Fruit fly (Drosophila melanogaster) whole organism, embryonic: Measurements from ENCODE around the gene CG14427.

Experiments
- Asciz ChIP-seq: fragments of 200-800 bp; sonication (Bioruptor generic); optimal IDR thresholded peaks from 2 replicates; lab custom pipeline; 2017; ENCODE audit warnings: missing biosample characterization, mild to moderate bottlenecking, missing genetic modification characterization, missing genetic modification reagents
- B-H2 ChIP-seq: fragments of 200-800 bp; sonication (Bioruptor generic); optimal IDR thresholded peaks from 2 replicates; lab custom pipeline; 2018; ENCODE audit warnings: missing biosample characterization, mild to moderate bottlenecking, missing genetic modification characterization
- Bdp1 ChIP-seq: fragments of 200-800 bp; sonication (Bioruptor generic); optimal IDR thresholded peaks from 3 replicates; lab custom pipeline; 2016; ENCODE audit warnings: missing biosample characterization, missing genetic modification characterization
- CG12659 ChIP-seq: fragments of 200-800 bp; sonication (Bioruptor generic); optimal IDR thresholded peaks from 3 replicates; lab custom pipeline; 2017; ENCODE audit warnings: mild to moderate bottlenecking, missing biosample characterization, missing genetic modification reagents, missing genetic modification characterization
- CG13894 ChIP-seq: fragments of 200-800 bp; sonication (Bioruptor generic); optimal IDR thresholded peaks from 3 replicates; lab custom pipeline; 2018; ENCODE audit warnings: missing biosample characterization, mild to moderate bottlenecking, missing genetic modification characterization, moderate library complexity
- CG17385 ChIP-seq: fragments of 200-800 bp; sonication (Bioruptor generic); optimal IDR thresholded peaks from 3 replicates; lab custom pipeline; 2018; ENCODE audit warnings: missing biosample characterization, mild to moderate bottlenecking, missing genetic modification characterization
- CG2889 ChIP-seq: fragments of 200-800 bp; sonication (Bioruptor generic); IDR thresholded peaks from 3 replicates; pipeline ENCODE4 v1.3.6; 2022; ENCODE audit warnings: missing biosample characterization, missing genetic modification characterization
- CG3407 ChIP-seq: fragments of 200-800 bp; sonication (Bioruptor generic); optimal IDR thresholded peaks from 2 replicates; lab custom pipeline; 2018; ENCODE audit warnings: missing biosample characterization, mild to moderate bottlenecking, missing genetic modification characterization
- CG8290 ChIP-seq, 3 experiments: fragments of 200-800 bp; sonication (Bioruptor generic); optimal IDR thresholded peaks; 2 replicates each; lab custom pipeline; 2016 to 2019; ENCODE audit warnings: missing biosample characterization in 3 of 3, missing genetic modification characterization in 3 of 3, mild to moderate bottlenecking in 2 of 3, moderate library complexity in 1 of 3
- CG9727 ChIP-seq: fragments of 200-800 bp; sonication (Bioruptor generic); optimal IDR thresholded peaks from 3 replicates; lab custom pipeline; 2017; ENCODE audit warnings: missing biosample characterization, mild to moderate bottlenecking, missing genetic modification characterization
- CG9876 ChIP-seq: fragments of 200-800 bp; sonication (Bioruptor generic); optimal IDR thresholded peaks from 2 replicates; lab custom pipeline; 2016; ENCODE audit warnings: missing biosample characterization, missing genetic modification characterization
- CTCF ChIP-seq: fragments of 200-800 bp; sonication (Bioruptor generic); optimal IDR thresholded peaks from 2 replicates; lab custom pipeline; 2017; ENCODE audit warnings: missing biosample characterization, mild to moderate bottlenecking, missing genetic modification characterization, moderate library complexity
- D19A ChIP-seq: fragments of 200-800 bp; optimal IDR thresholded peaks from 3 replicates; lab custom pipeline; 2019; ENCODE audit warnings: missing biosample characterization, mild to moderate bottlenecking, missing genetic modification characterization, moderate library complexity
- Dref ChIP-seq: fragments of 200-800 bp; sonication (Bioruptor generic); IDR thresholded peaks from 2 replicates; pipeline ENCODE4 v1.3.6; 2022; ENCODE audit warnings: missing biosample characterization, missing genetic modification characterization
- Fer2 ChIP-seq: fragments of 200-800 bp; sonication (Bioruptor generic); optimal IDR thresholded peaks from 2 replicates; lab custom pipeline; 2018; ENCODE audit warnings: missing biosample characterization, mild to moderate bottlenecking, missing genetic modification characterization, moderate library complexity
- Hey ChIP-seq: fragments of 200-800 bp; sonication (Bioruptor generic); optimal IDR thresholded peaks from 3 replicates; lab custom pipeline; 2018; ENCODE audit warnings: missing biosample characterization, mild to moderate bottlenecking, missing genetic modification characterization
- Med ChIP-seq: fragments of 200-800 bp; sonication (Bioruptor generic); peaks from one replicate; lab custom pipeline; 2016; ENCODE audit warnings: missing biosample characterization, missing genetic modification characterization, mild to moderate bottlenecking, inconsistent platforms, moderate library complexity
- Nf-YB ChIP-seq: fragments of 200-800 bp; sonication (Bioruptor generic); optimal IDR thresholded peaks from 3 replicates; lab custom pipeline; 2019; ENCODE audit warnings: missing biosample characterization, mild to moderate bottlenecking, missing genetic modification characterization, moderate library complexity
- Pdp1 ChIP-seq, 2 experiments: fragments of 200-800 bp; sonication (Bioruptor generic); optimal IDR thresholded peaks; 3 replicates each; lab custom pipeline; 2016; ENCODE audit warnings: missing biosample characterization in 2 of 2, missing genetic modification characterization in 2 of 2, mild to moderate bottlenecking in 1 of 2, moderate library complexity in 1 of 2
- Trl ChIP-seq, 3 experiments: fragments of >200 bp in 2 of 3; fragments of 200-800 bp in 1 of 3; sonication (Bioruptor generic) in 1 of 3; optimal IDR thresholded peaks; 2 replicates in 1 of 3; 3 replicates in 2 of 3; lab custom pipeline; 2016 to 2017; ENCODE audit warnings: missing biosample characterization in 1 of 3, missing genetic modification characterization in 1 of 3
- az2 ChIP-seq: fragments of 200-800 bp; sonication (Bioruptor generic); optimal IDR thresholded peaks from 3 replicates; lab custom pipeline; 2016; ENCODE audit warnings: missing biosample characterization, missing genetic modification characterization
- corto ChIP-seq: fragments of 200-800 bp; sonication (Bioruptor generic); optimal IDR thresholded peaks from 2 replicates; lab custom pipeline; 2016; ENCODE audit warnings: missing biosample characterization, mild to moderate bottlenecking, missing genetic modification characterization, moderate library complexity
- crp ChIP-seq, 2 experiments: fragments of 200-800 bp; sonication (Bioruptor generic); optimal IDR thresholded peaks; 2 replicates in 1 of 2; 3 replicates in 1 of 2; lab custom pipeline; 2017; ENCODE audit warnings: missing biosample characterization in 2 of 2, missing genetic modification characterization in 2 of 2, mild to moderate bottlenecking in 1 of 2, moderate library complexity in 1 of 2
- cwo ChIP-seq: fragments of 200-800 bp; sonication (Bioruptor generic); optimal IDR thresholded peaks from 3 replicates; lab custom pipeline; 2017; ENCODE audit warnings: missing biosample characterization, missing genetic modification characterization, mild to moderate bottlenecking, moderate library complexity, missing genetic modification reagents
- disco-r ChIP-seq: fragments of 200-800 bp; sonication (Bioruptor generic); optimal IDR thresholded peaks from 2 replicates; lab custom pipeline; 2016; ENCODE audit warnings: missing biosample characterization, missing genetic modification characterization
- eve ChIP-seq, 2 experiments: fragments of >200 bp; optimal IDR thresholded peaks; 2 replicates each; lab custom pipeline; 2017; ENCODE audit warnings: missing biosample characterization in 2 of 2, missing genetic modification characterization in 2 of 2
- exex ChIP-seq: fragments of 200-800 bp; sonication (Bioruptor generic); optimal IDR thresholded peaks from 4 replicates; lab custom pipeline; 2018; ENCODE audit warnings: missing biosample characterization, mild to moderate bottlenecking, missing genetic modification characterization, moderate library complexity
- fd96Cb ChIP-seq: fragments of 200-800 bp; sonication (Bioruptor generic); optimal IDR thresholded peaks from 2 replicates; lab custom pipeline; 2018; ENCODE audit warnings: missing biosample characterization, mild to moderate bottlenecking, missing genetic modification characterization, moderate library complexity
- grn ChIP-seq: fragments of 200-800 bp; sonication (Bioruptor generic); optimal IDR thresholded peaks from 3 replicates; lab custom pipeline; 2017; ENCODE audit warnings: missing biosample characterization, missing genetic modification characterization
- hb ChIP-seq: fragments of 200-800 bp; sonication (Bioruptor generic); IDR thresholded peaks from 3 replicates; pipeline ENCODE4 v1.3.6; 2022; ENCODE audit warnings: missing biosample characterization, missing genetic modification characterization; ENCODE audit not compliant: partially characterized antibody
- kah ChIP-seq: fragments of 200-800 bp; sonication (Bioruptor generic); optimal IDR thresholded peaks from 2 replicates; lab custom pipeline; 2018; ENCODE audit warnings: missing biosample characterization, mild to moderate bottlenecking, missing genetic modification characterization
- kni ChIP-seq: fragments of 200-800 bp; sonication (Bioruptor generic); optimal IDR thresholded peaks from 3 replicates; lab custom pipeline; 2017; ENCODE audit warnings: mild to moderate bottlenecking, missing biosample characterization, missing genetic modification reagents, missing genetic modification characterization
- mirr ChIP-seq: fragments of 200-800 bp; sonication (Bioruptor generic); optimal IDR thresholded peaks from 3 replicates; lab custom pipeline; 2018; ENCODE audit warnings: missing biosample characterization, mild to moderate bottlenecking, missing genetic modification characterization
- nmo ChIP-seq: fragments of 200-800 bp; sonication (Bioruptor generic); optimal IDR thresholded peaks from 2 replicates; lab custom pipeline; 2018; ENCODE audit warnings: missing biosample characterization, mild to moderate bottlenecking, missing genetic modification characterization, moderate library complexity
- pfk ChIP-seq: fragments of 200-800 bp; sonication (Bioruptor generic); optimal IDR thresholded peaks from 2 replicates; lab custom pipeline; 2018; ENCODE audit warnings: missing biosample characterization, mild to moderate bottlenecking, missing genetic modification characterization, moderate library complexity
- sens ChIP-seq: fragments of 200-800 bp; sonication (Bioruptor generic); peaks from one replicate; lab custom pipeline; 2016; ENCODE audit warnings: missing biosample characterization, missing genetic modification characterization
- sqz ChIP-seq: fragments of 200-800 bp; sonication (Bioruptor generic); optimal IDR thresholded peaks from 3 replicates; lab custom pipeline; 2018; ENCODE audit warnings: missing biosample characterization, mild to moderate bottlenecking, missing genetic modification characterization
- ssp ChIP-seq: fragments of 200-800 bp; sonication (Bioruptor generic); IDR thresholded peaks from 2 replicates; pipeline ENCODE4 v1.3.6; 2022; ENCODE audit warnings: missing biosample characterization, missing genetic modification characterization
- sug ChIP-seq: fragments of 200-800 bp; optimal IDR thresholded peaks from 2 replicates; lab custom pipeline; 2019; ENCODE audit warnings: missing biosample characterization, mild to moderate bottlenecking, missing genetic modification characterization, moderate library complexity
- twi ChIP-seq: fragments of 200-800 bp; optimal IDR thresholded peaks from 2 replicates; lab custom pipeline; 2019; ENCODE audit warnings: missing biosample characterization, mild to moderate bottlenecking, missing genetic modification characterization, moderate library complexity
- yki ChIP-seq: fragments of >200 bp; optimal IDR thresholded peaks from 3 replicates; lab custom pipeline; 2018
- z ChIP-seq: fragments of 200-800 bp; sonication (Bioruptor generic); IDR thresholded peaks from 3 replicates; pipeline ENCODE4 v1.3.6; 2022; ENCODE audit warnings: missing biosample characterization, missing genetic modification characterization
- zf30C ChIP-seq: fragments of 200-800 bp; sonication (Bioruptor generic); optimal IDR thresholded peaks from 3 replicates; lab custom pipeline; 2018; ENCODE audit warnings: missing biosample characterization, mild to moderate bottlenecking, missing genetic modification characterization

CG14427 gene

dm6 chrX:6994473-6995179 lies 45.8 kb upstream of the CG14427 start (continued):
- no peak for TF ChIP-seq CG8290 (GFP tag; optimal IDR thresholded peaks at IDR 0.05; lab: Kevin White, UChicago)
- TF ChIP-seq CG8290 (tag; optimal IDR thresholded peaks at IDR 0.05; lab: Kevin White, UChicago), result peak; percentile 19 to 56
- TF ChIP-seq Bdp1 (GFP tag; lab: Kevin White, UChicago), result no peak
- no peak for TF ChIP-seq Fer2

dm6 chrX:6995258-6995657 lies 45.1 kb upstream of the CG14427 start:
- TF ChIP-seq CG3407 (GFP tag; lab: Kevin White, UChicago) (no peak), Med (GFP tag; lab: Kevin White, UChicago) (peak; percentile 48), fd96Cb (no peak), CG2889 (no peak), az2 (no peak), disco-r (GFP tag; lab: Kevin White, UChicago) (no peak), CTCF (GFP tag; lab: Kevin White, UChicago) (no peak), corto (GFP tag; lab: Kevin White, UChicago) (no peak)
- TF ChIP-seq, all 482 proteins: peak for 1

- TF ChIP-seq nmo, result no peak
- no peak for TF ChIP-seq hb (GFP tag; lab: Robert Waterston, UW)
- TF ChIP-seq Med (GFP tag; lab: Kevin White, UChicago), result peak; percentile 67
- TF ChIP-seq eve (GFP tag; optimal IDR thresholded peaks at IDR 0.05; lab: Kevin White, UChicago), result peak in 1 of 2 experiments; percentile 2
- peak; percentile 13 for TF ChIP-seq sens (GFP tag; lab: Kevin White, UChicago)
- TF ChIP-seq zf30C (GFP tag; lab: Kevin White, UChicago), result peak; percentile 73
- TF ChIP-seq Dref (GFP tag; lab: Robert Waterston, UW), result no peak
- TF ChIP-seq CG9727 (GFP tag; lab: Kevin White, UChicago), result no peak
- TF ChIP-seq Nf-YB (GFP tag; lab: Kevin White, UChicago), result no peak
These were observed 44.3 kb upstream of the CG14427 start for dm6 chrX:6996130-6996529.

- peak; percentile 37 for TF ChIP-seq Hey (tag; lab: Kevin White, UChicago)
- TF ChIP-seq sqz (GFP tag; lab: Kevin White, UChicago), result peak; percentile 47
- TF ChIP-seq CG13894 (tag; lab: Kevin White, UChicago), result peak; percentile 81
- peak; percentile 83 for TF ChIP-seq CG17385
- TF ChIP-seq kah (GFP tag; lab: Kevin White, UChicago), result peak; percentile 66
- peak; percentile 99 for TF ChIP-seq grn (GFP tag; lab: Kevin White, UChicago)
- TF ChIP-seq Asciz (GFP tag; lab: Kevin White, UChicago), result no peak
- peak; percentile 15 for TF ChIP-seq cwo
- no peak for TF ChIP-seq crp (GFP tag; optimal IDR thresholded peaks at IDR 0.05; lab: Kevin White, UChicago)
- TF ChIP-seq mirr (GFP tag; lab: Kevin White, UChicago), result peak; percentile 96
- TF ChIP-seq Pdp1 (GFP tag; optimal IDR thresholded peaks at IDR 0.05; lab: Kevin White, UChicago), result peak in 1 of 2 experiments; percentile 97
- peak; percentile 4 for TF ChIP-seq CG8290 (GFP tag; optimal IDR thresholded peaks at IDR 0.05; lab: Kevin White, UChicago)
- peak in 1 of 2 experiments; percentile 44 for TF ChIP-seq CG8290 (tag; optimal IDR thresholded peaks at IDR 0.05; lab: Kevin White, UChicago)
- peak; percentile 10 for TF ChIP-seq B-H2 (GFP tag; lab: Kevin White, UChicago)
- TF ChIP-seq kni (GFP tag; lab: Kevin White, UChicago), result peak; percentile 68
- TF ChIP-seq Trl (optimal IDR thresholded peaks at IDR 0.05; lab: Kevin White, UChicago), result peak; percentile 53 to 59
- no peak for TF ChIP-seq Trl (GFP tag; optimal IDR thresholded peaks at IDR 0.05; lab: Kevin White, UChicago)
- no peak for TF ChIP-seq CG9876
- peak; percentile 75 for TF ChIP-seq pfk
- peak; percentile 19 for TF ChIP-seq twi
- no peak for TF ChIP-seq ssp (GFP tag; lab: Robert Waterston, UW)
- peak; percentile 88 for TF ChIP-seq sug (tag; lab: Kevin White, UChicago)
- TF ChIP-seq D19A (tag; lab: Kevin White, UChicago), result peak; percentile 8
- no peak for TF ChIP-seq CG12659 (GFP tag; lab: Kevin White, UChicago)
- TF ChIP-seq z (GFP tag; lab: Robert Waterston, UW), result no peak
- TF ChIP-seq yki (lab: Kevin White, UChicago), result peak; percentile 7
- peak; percentile 97 for TF ChIP-seq exex (tag; lab: Kevin White, UChicago)
These were observed 43.3 kb upstream of the CG14427 start for dm6 chrX:6996965-6997652.
